Fruit fly (Drosophila melanogaster) whole organism: ENCODE data around the gene Gr93c.

ENCODE experiments used
- CG8478 ChIP-seq: fragments of >200 bp; optimal IDR thresholded peaks from 2 replicates; lab custom pipeline; 2018; ENCODE audit warnings: inconsistent platforms
- Dll ChIP-seq: fragments of >200 bp; optimal IDR thresholded peaks from 2 replicates; lab custom pipeline; 2017
- pan ChIP-seq: fragments of >200 bp; optimal IDR thresholded peaks from 2 replicates; lab custom pipeline; 2017
- psq ChIP-seq: fragments of >200 bp; optimal IDR thresholded peaks from 2 replicates; lab custom pipeline; 2017
- usp ChIP-seq: fragments of >200 bp; optimal IDR thresholded peaks from 2 replicates; lab custom pipeline; 2017; ENCODE audit warnings: missing biosample characterization, missing genetic modification characterization, mixed read lengths

DNA sequence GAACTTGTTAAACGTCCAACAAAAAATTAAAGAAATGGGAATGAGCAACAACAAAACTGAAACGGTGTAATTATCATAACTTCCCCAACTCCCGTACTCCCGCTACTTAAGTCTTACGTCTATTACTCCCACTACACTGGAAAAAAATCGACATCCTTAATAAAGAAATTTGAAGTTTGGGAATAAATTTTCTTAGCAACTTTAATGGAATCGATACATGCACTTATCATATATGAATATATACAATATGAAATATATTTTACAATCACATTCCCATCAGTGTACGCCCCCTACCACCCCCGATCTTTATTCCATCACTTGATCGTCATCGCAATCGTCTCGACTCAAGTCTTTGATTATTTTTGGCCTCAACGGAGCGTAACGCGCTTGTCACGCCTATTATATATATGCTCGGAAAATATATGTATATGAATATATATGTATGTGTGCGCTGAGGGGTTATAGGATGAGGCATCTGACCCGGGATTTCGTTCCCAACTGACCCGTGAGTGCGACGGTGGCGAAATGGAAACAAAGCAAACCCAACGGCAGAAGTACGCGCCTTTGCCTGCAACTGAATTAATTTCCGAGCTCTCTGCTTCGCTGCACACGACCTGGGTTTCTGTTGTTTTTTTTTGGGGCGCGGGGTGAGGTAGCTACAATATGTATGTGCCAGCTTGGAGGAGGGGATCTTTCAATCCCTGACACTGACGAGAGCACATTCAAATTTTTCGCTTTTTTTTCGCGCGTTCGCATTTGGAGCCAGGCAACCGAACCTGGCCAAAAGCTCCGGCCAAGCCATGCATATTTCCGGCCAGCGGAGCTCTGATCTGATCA is 10.6 kb downstream of the Gr93c start:
- TF ChIP-seq pan (lab: Kevin White, UChicago) (no peak), Dll (lab: Kevin White, UChicago) (no peak), psq (no peak), CG8478 (lab: Kevin White, UChicago) (no peak), usp (GFP tag; lab: Kevin White, UChicago) (no peak)
